Fruit fly (Drosophila melanogaster): ENCODE results near the gene CG32856.

The CG32856 gene

DNA sequence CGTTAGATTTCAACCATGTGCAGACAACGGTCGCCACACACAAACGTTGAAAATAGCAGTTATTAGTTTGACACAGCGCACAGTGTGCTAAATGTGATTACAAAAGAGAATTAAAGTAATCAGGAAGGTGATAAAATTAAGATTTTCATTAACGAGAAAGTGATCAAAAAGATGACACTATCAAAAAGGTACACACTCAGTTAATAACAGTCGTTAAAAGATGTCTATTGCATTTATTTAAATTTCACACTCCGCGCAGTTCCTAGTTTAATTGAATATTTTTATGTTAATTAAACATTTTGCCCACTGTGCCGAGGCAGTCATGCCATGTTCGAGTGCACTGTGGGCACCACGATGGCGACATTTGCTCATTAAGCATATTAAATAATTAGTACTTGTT lies 38.0 kb downstream of the CG32856 start (continued):
- TF ChIP-seq Trl (optimal IDR thresholded peaks at IDR 0.05) (no peak), Trl (GFP tag; optimal IDR thresholded peaks at IDR 0.05) (no peak), CG12391 (tag; optimal IDR thresholded peaks at IDR 0.05) (peak; percentile 38), Vsx1 (GFP tag; optimal IDR thresholded peaks at IDR 0.05) (no peak), CG2202 (tag; optimal IDR thresholded peaks at IDR 0.05) (no peak), tgo (GFP tag; IDR thresholded peaks at IDR 0.05) (peak; percentile 50; the same call in 2 of the 3 replicates), dysf (GFP tag; IDR thresholded peaks at IDR 0.05) (peak; percentile 65; the same call in 2 of the 3 replicates), CG31224 (GFP tag; IDR thresholded peaks at IDR 0.05) (no peak), D19A (tag; optimal IDR thresholded peaks at IDR 0.05) (no peak), CG10267 (tag; optimal IDR thresholded peaks at IDR 0.05) (peak; percentile 0), CG18476 (GFP tag; optimal IDR thresholded peaks at IDR 0.05) (no peak), Meics (GFP tag; optimal IDR thresholded peaks at IDR 0.05) (peak; percentile 52), hth (optimal IDR thresholded peaks at IDR 0.05) (no peak), Sry-β (GFP tag; optimal IDR thresholded peaks at IDR 0.05) (no peak), wdn (GFP tag; IDR thresholded peaks at IDR 0.05) (no peak), Dip3 (GFP tag; optimal IDR thresholded peaks at IDR 0.05) (no peak), bbx (GFP tag; IDR thresholded peaks at IDR 0.05; ENCODE audit: partially characterized antibody) (no peak), CG15514 (GFP tag; optimal IDR thresholded peaks at IDR 0.05) (peak; percentile 9), ATbp (GFP tag; optimal IDR thresholded peaks at IDR 0.05) (no peak), jumu (GFP tag; optimal IDR thresholded peaks at IDR 0.05) (no peak), unpg (GFP tag; optimal IDR thresholded peaks at IDR 0.05) (peak; percentile 56), pb (GFP tag; optimal IDR thresholded peaks at IDR 0.05) (no peak), E2f1 (GFP tag; IDR thresholded peaks at IDR 0.05) (no peak), klu (GFP tag; IDR thresholded peaks at IDR 0.05) (no peak), CG6272 (GFP tag; IDR thresholded peaks at IDR 0.05) (no peak), CG3407 (GFP tag; optimal IDR thresholded peaks at IDR 0.05) (no peak), Ets97D (GFP tag; optimal IDR thresholded peaks at IDR 0.05) (no peak), Hmr (GFP tag; optimal IDR thresholded peaks at IDR 0.05) (peak; percentile 6), CG8765 (GFP tag; IDR thresholded peaks at IDR 0.05) (no peak), CG11723 (GFP tag; optimal IDR thresholded peaks at IDR 0.05) (no peak), chn (GFP tag; optimal IDR thresholded peaks at IDR 0.05) (no peak), Nf-YC (tag; optimal IDR thresholded peaks at IDR 0.05) (peak; percentile 1), slou (GFP tag; optimal IDR thresholded peaks at IDR 0.05) (no peak), oc (tag; optimal IDR thresholded peaks at IDR 0.05) (no peak), HLH4C (GFP tag; IDR thresholded peaks at IDR 0.05; ENCODE audit: partially characterized antibody) (no peak), repo (GFP tag; optimal IDR thresholded peaks at IDR 0.05) (no peak), vnd (GFP tag; IDR thresholded peaks at IDR 0.05; ENCODE audit: partially characterized antibody) (no peak), chinmo (GFP tag; IDR thresholded peaks at IDR 0.05; ENCODE audit: partially characterized antibody) (no peak), Bgb (GFP tag; IDR thresholded peaks at IDR 0.05; ENCODE audit: partially characterized antibody) (no peak), bsh (GFP tag; optimal IDR thresholded peaks at IDR 0.05) (peak; percentile 7 to 28), Ssrp (tag; optimal IDR thresholded peaks at IDR 0.05) (peak; percentile 17), Sox100B (GFP tag; optimal IDR thresholded peaks at IDR 0.05) (no peak), pho (GFP tag; optimal IDR thresholded peaks at IDR 0.05) (no peak), MESR4 (GFP tag; optimal IDR thresholded peaks at IDR 0.05) (no peak), emc (GFP tag; optimal IDR thresholded peaks at IDR 0.05) (no peak), CG11398 (GFP tag; optimal IDR thresholded peaks at IDR 0.05) (no peak), CG17568 (GFP tag; optimal IDR thresholded peaks at IDR 0.05) (peak; percentile 15), dmrt11E (tag; optimal IDR thresholded peaks at IDR 0.05) (no peak), Ptx1 (GFP tag; IDR thresholded peaks at IDR 0.05) (no peak; the same call in 1 of the 2 replicates), Hmx (GFP tag; optimal IDR thresholded peaks at IDR 0.05) (no peak), Optix (GFP tag; IDR thresholded peaks at IDR 0.05) (no peak), CG1529 (GFP tag; optimal IDR thresholded peaks at IDR 0.05) (no peak)

Data from whole organism, embryonic.